Worm (Caenorhabditis elegans) whole organism, L1 larva: ENCODE measurements around the gene cyp-33C2.

ENCODE experiments used
- hlh-17 ChIP-seq: fragments of 200-800 bp; sonication (Bioruptor generic); optimal IDR thresholded peaks from 2 replicates; lab custom pipeline; 2018; ENCODE audit warnings: missing genetic modification characterization, mild to moderate bottlenecking, missing compliant biosample characterization, moderate library complexity, borderline replicate concordance
- jun-1 ChIP-seq: fragments of 150-350 bp; optimal IDR thresholded peaks from 2 replicates; lab custom pipeline; 2014; ENCODE audit warnings: missing biosample characterization, missing genetic modification reagents, missing genetic modification characterization
- lsy-2 ChIP-seq, 2 experiments: fragments of 150-350 bp; optimal IDR thresholded peaks; 2 replicates each; lab custom pipeline; 2014; ENCODE audit warnings: missing biosample characterization in 2 of 2, missing genetic modification characterization in 2 of 2
- mep-1 ChIP-seq: fragments of 150-350 bp; optimal IDR thresholded peaks from 2 replicates; lab custom pipeline; 2014; ENCODE audit warnings: missing biosample characterization, missing genetic modification characterization
- nhr-76 ChIP-seq: sonication (generic microtip); optimal IDR thresholded peaks from 2 replicates; lab custom pipeline; 2017; ENCODE audit warnings: missing biosample characterization, missing genetic modification characterization

ce11 chrV:2159331-2159730 is 24.0 kb upstream of the cyp-33C2 start, which contains the start of gene C45H4.14:
- TF ChIP-seq lsy-2 (tag; optimal IDR thresholded peaks at IDR 0.05; lab: Kevin White, UChicago) = no peak
- no peak for TF ChIP-seq hlh-17 (GFP tag; lab: Kevin White, UChicago)
- no peak for TF ChIP-seq mep-1 (tag; lab: Kevin White, UChicago)
- TF ChIP-seq jun-1 (tag; lab: Kevin White, UChicago) = no peak
- no peak for TF ChIP-seq nhr-76 (tag; lab: Kevin White, UChicago)
